Fruit fly (Drosophila melanogaster): ENCODE measurements around the gene CG2865.

- TF ChIP-seq Myc (optimal IDR thresholded peaks at IDR 0.05), result no peak
- no peak for TF ChIP-seq psq (GFP tag; optimal IDR thresholded peaks at IDR 0.05)
- TF ChIP-seq sv (GFP tag; optimal IDR thresholded peaks at IDR 0.05), result no peak
- no peak for TF ChIP-seq Mio (GFP tag; optimal IDR thresholded peaks at IDR 0.05)
These were observed 9.7 kb upstream of the CG2865 start for dm6 chrX:2302875-2303274.

All from whole organism, wandering third instar larva.